Fruit fly (Drosophila melanogaster) whole organism: Measurements from ENCODE around the gene CG34167.

Experiments
- Dll ChIP-seq: fragments of >200 bp; optimal IDR thresholded peaks from 2 replicates; lab custom pipeline; 2017
- EcR ChIP-seq, 2 experiments: fragments of >200 bp; optimal IDR thresholded peaks; 2 replicates each; lab custom pipeline; 2017; ENCODE audit warnings: missing biosample characterization in 2 of 2, missing genetic modification characterization in 2 of 2, missing genetic modification reagents in 2 of 2
- pan ChIP-seq: fragments of >200 bp; optimal IDR thresholded peaks from 2 replicates; lab custom pipeline; 2017
- psq ChIP-seq: fragments of >200 bp; optimal IDR thresholded peaks from 2 replicates; lab custom pipeline; 2017

DNA sequence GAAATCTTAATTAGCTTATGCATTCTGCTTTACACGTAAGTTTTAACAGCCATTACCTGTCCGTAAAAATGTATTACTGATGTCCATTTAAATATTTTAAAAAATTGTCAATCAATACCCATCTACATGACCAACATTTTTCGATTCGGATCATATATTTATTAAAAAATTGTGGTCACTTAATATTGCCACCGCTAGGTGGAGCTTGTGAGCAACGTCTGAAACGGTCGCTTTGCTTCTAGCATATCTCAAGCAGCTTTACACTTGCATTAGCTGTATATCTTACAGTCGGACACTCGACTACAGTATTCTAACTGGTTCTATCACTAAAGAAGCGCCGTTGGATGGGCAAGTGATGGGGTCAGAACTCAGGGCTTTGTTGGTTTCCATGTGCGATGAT, 23.3 kb upstream of the CG34167 start:
- TF ChIP-seq Dll: no peak
- TF ChIP-seq pan (lab: Kevin White, UChicago): no peak
- TF ChIP-seq psq (lab: Kevin White, UChicago): no peak
- TF ChIP-seq EcR (GFP tag; optimal IDR thresholded peaks at IDR 0.05; lab: Kevin White, UChicago): no peak
